Fruit fly (Drosophila melanogaster) whole organism, embryonic: ENCODE results near the gene CG15358.

Experiments
- Adf1 ChIP-seq: fragments of 200-800 bp; sonication (Bioruptor generic); IDR thresholded peaks from 2 replicates; pipeline ENCODE4 v1.3.6; 2022; ENCODE audit warnings: missing biosample characterization, missing genetic modification characterization
- Aef1 ChIP-seq: fragments of 200-800 bp; sonication (Bioruptor generic); IDR thresholded peaks from 3 replicates; pipeline ENCODE4 v1.3.6; 2022; ENCODE audit warnings: missing biosample characterization, missing genetic modification characterization
- CG10267 ChIP-seq: fragments of 200-800 bp; sonication (Bioruptor generic); optimal IDR thresholded peaks from 2 replicates; lab custom pipeline; 2018; ENCODE audit warnings: missing biosample characterization, mild to moderate bottlenecking, missing genetic modification characterization, moderate library complexity
- CG10321 ChIP-seq: fragments of 200-800 bp; sonication (Bioruptor generic); IDR thresholded peaks from 2 replicates; pipeline ENCODE4 v1.3.6; 2022; ENCODE audit warnings: missing biosample characterization, missing genetic modification characterization
- CG10543 ChIP-seq: fragments of 200-800 bp; sonication (Bioruptor generic); optimal IDR thresholded peaks from 3 replicates; lab custom pipeline; 2017; ENCODE audit warnings: missing biosample characterization, mild to moderate bottlenecking, missing genetic modification characterization, moderate library complexity
- CG11560 ChIP-seq: fragments of 200-800 bp; sonication (Bioruptor generic); IDR thresholded peaks from 3 replicates; pipeline ENCODE4 v1.3.6; 2022; ENCODE audit warnings: missing biosample characterization, missing genetic modification characterization
- CG13296 ChIP-seq: fragments of 200-800 bp; sonication (Bioruptor generic); optimal IDR thresholded peaks from 3 replicates; lab custom pipeline; 2018; ENCODE audit warnings: missing biosample characterization, mild to moderate bottlenecking, missing genetic modification characterization
- CG14014 ChIP-seq: fragments of 200-800 bp; sonication (Bioruptor generic); IDR thresholded peaks from 2 replicates; pipeline ENCODE4 v1.3.6; 2022; ENCODE audit warnings: missing biosample characterization, missing genetic modification characterization
- CG17359 ChIP-seq: fragments of 200-800 bp; sonication (Bioruptor generic); optimal IDR thresholded peaks from 3 replicates; lab custom pipeline; 2018; ENCODE audit warnings: missing biosample characterization, mild to moderate bottlenecking, missing genetic modification characterization, moderate library complexity
- CG34224 ChIP-seq: fragments of 200-800 bp; sonication (Bioruptor generic); IDR thresholded peaks from 3 replicates; pipeline ENCODE4 v1.3.6; 2022; ENCODE audit warnings: missing biosample characterization, missing genetic modification characterization; ENCODE audit not compliant: partially characterized antibody
- CG4328 ChIP-seq: fragments of 200-800 bp; sonication (Bioruptor generic); optimal IDR thresholded peaks from 3 replicates; lab custom pipeline; 2017; ENCODE audit warnings: missing biosample characterization, missing genetic modification reagents, missing genetic modification characterization
- CG4854 ChIP-seq: fragments of 200-800 bp; sonication (Bioruptor generic); optimal IDR thresholded peaks from 2 replicates; lab custom pipeline; 2016; ENCODE audit warnings: missing biosample characterization, missing genetic modification characterization, inconsistent platforms
- CG7745 ChIP-seq: fragments of 200-800 bp; sonication (Bioruptor generic); optimal IDR thresholded peaks from 2 replicates; lab custom pipeline; 2018; ENCODE audit warnings: missing biosample characterization, mild to moderate bottlenecking, missing genetic modification characterization, moderate library complexity
- CG9727 ChIP-seq: fragments of 200-800 bp; sonication (Bioruptor generic); optimal IDR thresholded peaks from 3 replicates; lab custom pipeline; 2017; ENCODE audit warnings: missing biosample characterization, mild to moderate bottlenecking, missing genetic modification characterization
- D19B ChIP-seq: fragments of 200-800 bp; sonication (Bioruptor generic); optimal IDR thresholded peaks from 2 replicates; lab custom pipeline; 2017; ENCODE audit warnings: missing biosample characterization, mild to moderate bottlenecking, missing genetic modification characterization
- Gug ChIP-seq: fragments of 200-800 bp; sonication (Bioruptor generic); IDR thresholded peaks from 4 replicates; pipeline ENCODE4 v1.3.6; 2022; ENCODE audit warnings: missing biosample characterization, missing genetic modification characterization
- H15 ChIP-seq: fragments of 200-800 bp; sonication (Bioruptor generic); IDR thresholded peaks from 3 replicates; pipeline ENCODE4 v1.3.6; 2022; ENCODE audit warnings: missing biosample characterization, missing genetic modification characterization
- Hey ChIP-seq: fragments of 200-800 bp; sonication (Bioruptor generic); optimal IDR thresholded peaks from 3 replicates; lab custom pipeline; 2018; ENCODE audit warnings: missing biosample characterization, mild to moderate bottlenecking, missing genetic modification characterization
- HmgD ChIP-seq: fragments of 200-800 bp; sonication (Bioruptor generic); optimal IDR thresholded peaks from 3 replicates; lab custom pipeline; 2016; ENCODE audit warnings: missing biosample characterization, missing genetic modification characterization
- Hr51 ChIP-seq, 2 experiments: fragments of 200-800 bp; sonication (Bioruptor generic); optimal IDR thresholded peaks; 2 replicates in 1 of 2; 3 replicates in 1 of 2; lab custom pipeline; 2016 to 2018; ENCODE audit warnings: missing biosample characterization in 2 of 2, missing genetic modification characterization in 2 of 2, mild to moderate bottlenecking in 1 of 2, moderate library complexity in 1 of 2
- MESR4 ChIP-seq: fragments of 200-800 bp; sonication (Bioruptor generic); optimal IDR thresholded peaks from 2 replicates; lab custom pipeline; 2018; ENCODE audit warnings: missing biosample characterization, mild to moderate bottlenecking, missing genetic modification characterization, moderate library complexity
- Med ChIP-seq: fragments of 200-800 bp; sonication (Bioruptor generic); peaks from one replicate; lab custom pipeline; 2016; ENCODE audit warnings: missing biosample characterization, missing genetic modification characterization, mild to moderate bottlenecking, inconsistent platforms, moderate library complexity
- Taf1 ChIP-seq: fragments of 200-800 bp; sonication (Bioruptor generic); IDR thresholded peaks from 2 replicates; pipeline ENCODE4 v1.3.6; 2022; ENCODE audit warnings: missing biosample characterization, missing genetic modification characterization
- Usf ChIP-seq: fragments of 200-800 bp; sonication (Bioruptor generic); optimal IDR thresholded peaks from 2 replicates; lab custom pipeline; 2017; ENCODE audit warnings: missing genotype, missing biosample characterization, missing genetic modification characterization
- ato ChIP-seq: fragments of 200-800 bp; sonication (Bioruptor generic); IDR thresholded peaks from 2 replicates; pipeline ENCODE4 v1.3.6; 2022; ENCODE audit warnings: missing biosample characterization, missing genetic modification characterization; ENCODE audit not compliant: partially characterized antibody
- az2 ChIP-seq: fragments of 200-800 bp; sonication (Bioruptor generic); optimal IDR thresholded peaks from 3 replicates; lab custom pipeline; 2016; ENCODE audit warnings: missing biosample characterization, missing genetic modification characterization
- bcd ChIP-seq: fragments of 200-800 bp; sonication (Bioruptor generic); optimal IDR thresholded peaks from 2 replicates; lab custom pipeline; 2017; ENCODE audit warnings: missing biosample characterization, mild to moderate bottlenecking, missing genetic modification characterization
- disco-r ChIP-seq: fragments of 200-800 bp; sonication (Bioruptor generic); optimal IDR thresholded peaks from 2 replicates; lab custom pipeline; 2016; ENCODE audit warnings: missing biosample characterization, missing genetic modification characterization
- dmrt99B ChIP-seq: fragments of 200-800 bp; sonication (Bioruptor generic); optimal IDR thresholded peaks from 2 replicates; lab custom pipeline; 2018; ENCODE audit warnings: missing biosample characterization, mild to moderate bottlenecking, missing genetic modification characterization, moderate library complexity
- eve ChIP-seq, 2 experiments: fragments of >200 bp; optimal IDR thresholded peaks; 2 replicates each; lab custom pipeline; 2017; ENCODE audit warnings: missing biosample characterization in 2 of 2, missing genetic modification characterization in 2 of 2
- gcm ChIP-seq: fragments of 200-800 bp; sonication (Bioruptor generic); optimal IDR thresholded peaks from 2 replicates; lab custom pipeline; 2019; ENCODE audit warnings: missing biosample characterization, mild to moderate bottlenecking, missing genetic modification characterization, moderate library complexity
- gem ChIP-seq: fragments of 200-800 bp; sonication (Bioruptor generic); optimal IDR thresholded peaks from 2 replicates; lab custom pipeline; 2019; ENCODE audit warnings: missing biosample characterization, mild to moderate bottlenecking, missing genetic modification characterization, moderate library complexity
- ind ChIP-seq: fragments of 200-800 bp; sonication (Bioruptor generic); optimal IDR thresholded peaks from 3 replicates; lab custom pipeline; 2016; ENCODE audit warnings: missing biosample characterization, missing genetic modification characterization
- lab ChIP-seq: fragments of 200-800 bp; sonication (Bioruptor generic); optimal IDR thresholded peaks from 3 replicates; lab custom pipeline; 2017; ENCODE audit warnings: missing biosample characterization, missing genetic modification characterization, mild to moderate bottlenecking, moderate library complexity, missing genetic modification reagents
- lbe ChIP-seq: fragments of 200-800 bp; sonication (Bioruptor generic); optimal IDR thresholded peaks from 2 replicates; lab custom pipeline; 2016; ENCODE audit warnings: missing biosample characterization, mild to moderate bottlenecking, missing genetic modification characterization
- lilli ChIP-seq: fragments of 200-800 bp; sonication (Bioruptor generic); optimal IDR thresholded peaks from 3 replicates; lab custom pipeline; 2016; ENCODE audit warnings: missing biosample characterization, missing genetic modification characterization
- mam ChIP-seq: fragments of 200-800 bp; sonication (Bioruptor generic); optimal IDR thresholded peaks from 3 replicates; lab custom pipeline; 2016; ENCODE audit warnings: missing biosample characterization, missing genetic modification characterization
- mld ChIP-seq: fragments of 200-800 bp; sonication (Bioruptor generic); IDR thresholded peaks from 3 replicates; pipeline ENCODE4 v1.3.6; 2022; ENCODE audit warnings: missing biosample characterization, missing genetic modification characterization; ENCODE audit not compliant: partially characterized antibody
- nau ChIP-seq: fragments of 200-800 bp; sonication (Bioruptor generic); optimal IDR thresholded peaks from 3 replicates; lab custom pipeline; 2017; ENCODE audit warnings: missing biosample characterization, mild to moderate bottlenecking, missing genetic modification characterization, missing genetic modification reagents
- nom ChIP-seq: fragments of 200-800 bp; sonication (Bioruptor generic); optimal IDR thresholded peaks from 2 replicates; lab custom pipeline; 2017; ENCODE audit warnings: missing biosample characterization, missing genetic modification characterization, mild to moderate bottlenecking, moderate library complexity, missing genetic modification reagents
- pnt ChIP-seq: fragments of 200-800 bp; sonication (Bioruptor generic); optimal IDR thresholded peaks from 3 replicates; lab custom pipeline; 2016; ENCODE audit warnings: missing biosample characterization, missing genetic modification characterization
- scrt ChIP-seq: fragments of 200-800 bp; sonication (Bioruptor generic); optimal IDR thresholded peaks from 2 replicates; lab custom pipeline; 2018; ENCODE audit warnings: missing biosample characterization, mild to moderate bottlenecking, missing genetic modification characterization, moderate library complexity
- so ChIP-seq: fragments of 200-800 bp; sonication (Bioruptor generic); IDR thresholded peaks from 3 replicates; pipeline ENCODE4 v1.3.6; 2022; ENCODE audit warnings: missing biosample characterization, missing genetic modification characterization
- tap ChIP-seq: fragments of 200-800 bp; optimal IDR thresholded peaks from 3 replicates; lab custom pipeline; 2019; ENCODE audit warnings: missing biosample characterization, mild to moderate bottlenecking, missing genetic modification characterization, moderate library complexity
- tin ChIP-seq: fragments of 200-800 bp; sonication (Bioruptor generic); optimal IDR thresholded peaks from 3 replicates; lab custom pipeline; 2016; ENCODE audit warnings: missing biosample characterization, missing genetic modification characterization
- twi ChIP-seq: fragments of 200-800 bp; optimal IDR thresholded peaks from 2 replicates; lab custom pipeline; 2019; ENCODE audit warnings: missing biosample characterization, mild to moderate bottlenecking, missing genetic modification characterization, moderate library complexity
- unpg ChIP-seq: fragments of 200-800 bp; sonication (Bioruptor generic); optimal IDR thresholded peaks from 3 replicates; lab custom pipeline; 2018; ENCODE audit warnings: missing biosample characterization, mild to moderate bottlenecking, missing genetic modification characterization, moderate library complexity
- vvl ChIP-seq: fragments of 200-800 bp; sonication (Bioruptor generic); IDR thresholded peaks from 2 replicates; pipeline ENCODE4 v1.3.6; 2022; ENCODE audit warnings: missing biosample characterization, missing genetic modification characterization
- wdn ChIP-seq: fragments of 200-800 bp; sonication (Bioruptor generic); IDR thresholded peaks from 2 replicates; pipeline ENCODE4 v1.3.6; 2022; ENCODE audit warnings: missing biosample characterization, missing genetic modification characterization

CG15358 gene

dm6 chr2L:1837717-1838368, 45.2 kb downstream of the CG15358 start (continued):
- peak; percentile 30; the same call in 1 of the 2 replicates for TF ChIP-seq Adf1 (GFP tag; lab: Robert Waterston, UW)
- no peak for TF ChIP-seq Usf (GFP tag; lab: Kevin White, UChicago)
- peak; percentile 24 for TF ChIP-seq CG13296 (GFP tag; lab: Kevin White, UChicago)
- peak; percentile 38 for TF ChIP-seq mam
- TF ChIP-seq Hr51 (GFP tag; optimal IDR thresholded peaks at IDR 0.05; lab: Kevin White, UChicago): peak in 1 of 2 experiments; percentile 41
- peak; percentile 24 for TF ChIP-seq tin (GFP tag; lab: Kevin White, UChicago)
- TF ChIP-seq lbe (GFP tag; lab: Kevin White, UChicago): no peak
- TF ChIP-seq so (GFP tag; lab: Robert Waterston, UW): 0 out of 3 replicates have a peak, but pooled peaks have one; percentile 42
- no peak for TF ChIP-seq nau (GFP tag; lab: Kevin White, UChicago)
- TF ChIP-seq gcm: no peak
- TF ChIP-seq disco-r (GFP tag; lab: Kevin White, UChicago): no peak
- no peak for TF ChIP-seq twi
- peak; percentile 29 for TF ChIP-seq tap
- no peak for TF ChIP-seq CG10321 (GFP tag; lab: Robert Waterston, UW)
- TF ChIP-seq CG9727 (GFP tag; lab: Kevin White, UChicago): peak; percentile 42
- TF ChIP-seq bcd (GFP tag; lab: Kevin White, UChicago): peak; percentile 23
- TF ChIP-seq ind: peak; percentile 34
- no peak for TF ChIP-seq HmgD
- peak; percentile 38 for TF ChIP-seq scrt (GFP tag; lab: Kevin White, UChicago)
- TF ChIP-seq CG4328 (GFP tag; lab: Kevin White, UChicago): no peak
- TF ChIP-seq pnt (GFP tag; lab: Kevin White, UChicago): peak; percentile 44
- no peak for TF ChIP-seq MESR4 (GFP tag; lab: Kevin White, UChicago)
- TF ChIP-seq eve (GFP tag; optimal IDR thresholded peaks at IDR 0.05; lab: Kevin White, UChicago): no peak
- no peak for TF ChIP-seq CG10543 (GFP tag; lab: Kevin White, UChicago)
- TF ChIP-seq lilli (GFP tag; lab: Kevin White, UChicago): peak; percentile 55
- peak; percentile 55 for TF ChIP-seq gem (tag; lab: Kevin White, UChicago)
- no peak for TF ChIP-seq CG34224
- no peak for TF ChIP-seq CG7745 (tag; lab: Kevin White, UChicago)
- no peak for TF ChIP-seq CG11560
- TF ChIP-seq Med: peak; percentile 83
- peak; percentile 17; the same call in 1 of the 2 replicates for TF ChIP-seq Taf1 (GFP tag; lab: Robert Waterston, UW)
- TF ChIP-seq dmrt99B (tag; lab: Kevin White, UChicago): peak; percentile 45
- TF ChIP-seq CG14014 (GFP tag; lab: Robert Waterston, UW): 0 out of 2 replicates have a peak, but pooled peaks have one; percentile 24
- no peak for TF ChIP-seq nom (GFP tag; lab: Kevin White, UChicago)
- TF ChIP-seq Gug: peak; percentile 27; the same call in 2 of the 4 replicates
- TF ChIP-seq D19B: peak; percentile 7
- peak; percentile 57; the same call in 1 of the 2 replicates for TF ChIP-seq vvl (GFP tag; lab: Robert Waterston, UW)
- no peak for TF ChIP-seq Hey (tag; lab: Kevin White, UChicago)
- TF ChIP-seq lab (GFP tag; lab: Kevin White, UChicago): peak; percentile 74
- peak; percentile 38 for TF ChIP-seq CG17359
- TF ChIP-seq H15 (GFP tag; lab: Robert Waterston, UW): 0 out of 3 replicates have a peak, but pooled peaks have one; percentile 16
- TF ChIP-seq ato (GFP tag; lab: Robert Waterston, UW): no peak
- TF ChIP-seq mld (GFP tag; lab: Robert Waterston, UW): no peak
- peak; percentile 47; the same call in 2 of the 3 replicates for TF ChIP-seq Aef1 (GFP tag; lab: Robert Waterston, UW)
- TF ChIP-seq CG4854: no peak
- TF ChIP-seq unpg (GFP tag; lab: Kevin White, UChicago): peak; percentile 37
- TF ChIP-seq CG10267 (tag; lab: Kevin White, UChicago): no peak
- TF ChIP-seq wdn: 0 out of 2 replicates have a peak, but pooled peaks have one; percentile 28
- TF ChIP-seq az2 (GFP tag; lab: Kevin White, UChicago): peak; percentile 27
